Fruit fly (Drosophila melanogaster) whole organism, embryonic: Measurements from ENCODE around the gene Vps29.

Experiments
- Adf1 ChIP-seq: fragments of 200-800 bp; sonication (Bioruptor generic); IDR thresholded peaks from 2 replicates; pipeline ENCODE4 v1.3.6; 2022; ENCODE audit warnings: missing biosample characterization, missing genetic modification characterization
- BtbVII ChIP-seq: fragments of 200-800 bp; sonication (Bioruptor generic); optimal IDR thresholded peaks from 3 replicates; lab custom pipeline; 2017; ENCODE audit warnings: missing biosample characterization, mild to moderate bottlenecking, missing genetic modification characterization
- CG10321 ChIP-seq: fragments of 200-800 bp; sonication (Bioruptor generic); IDR thresholded peaks from 2 replicates; pipeline ENCODE4 v1.3.6; 2022; ENCODE audit warnings: missing biosample characterization, missing genetic modification characterization
- CG10366 ChIP-seq: fragments of 200-800 bp; sonication (Bioruptor generic); IDR thresholded peaks from 2 replicates; pipeline ENCODE4 v1.3.6; 2022; ENCODE audit warnings: missing biosample characterization, missing genetic modification characterization
- CG10959 ChIP-seq: fragments of 200-800 bp; sonication (Bioruptor generic); IDR thresholded peaks from 2 replicates; pipeline ENCODE4 v1.3.6; 2022; ENCODE audit warnings: missing biosample characterization, missing genetic modification characterization
- CG12155 ChIP-seq: fragments of 200-800 bp; sonication (Bioruptor generic); optimal IDR thresholded peaks from 3 replicates; lab custom pipeline; 2016; ENCODE audit warnings: missing biosample characterization, missing genetic modification characterization
- CG12219 ChIP-seq: fragments of 200-800 bp; sonication (Bioruptor generic); optimal IDR thresholded peaks from 3 replicates; lab custom pipeline; 2018; ENCODE audit warnings: missing biosample characterization, mild to moderate bottlenecking, missing genetic modification characterization
- CG12391 ChIP-seq: fragments of 200-800 bp; sonication (Bioruptor generic); optimal IDR thresholded peaks from 3 replicates; lab custom pipeline; 2018; ENCODE audit warnings: missing biosample characterization, mild to moderate bottlenecking, missing genetic modification characterization, moderate library complexity
- CG13287 ChIP-seq: fragments of 200-800 bp; sonication (Bioruptor generic); IDR thresholded peaks from 2 replicates; pipeline ENCODE4 v1.3.6; 2022; ENCODE audit warnings: missing biosample characterization, missing genetic modification characterization; ENCODE audit not compliant: partially characterized antibody
- CG14860 ChIP-seq: fragments of 200-800 bp; sonication (Bioruptor generic); IDR thresholded peaks from 3 replicates; pipeline ENCODE4 v1.3.6; 2022; ENCODE audit warnings: missing biosample characterization, missing genetic modification characterization; ENCODE audit not compliant: partially characterized antibody
- CG15514 ChIP-seq: fragments of 200-800 bp; sonication (Bioruptor generic); optimal IDR thresholded peaks from 3 replicates; lab custom pipeline; 2017; ENCODE audit warnings: missing biosample characterization, missing genetic modification characterization, mild to moderate bottlenecking, moderate library complexity, missing genetic modification reagents
- CG15696 ChIP-seq: fragments of 200-800 bp; sonication (Bioruptor generic); optimal IDR thresholded peaks from 2 replicates; lab custom pipeline; 2019; ENCODE audit warnings: missing biosample characterization, mild to moderate bottlenecking, missing genetic modification characterization, moderate library complexity
- CG17385 ChIP-seq: fragments of 200-800 bp; sonication (Bioruptor generic); optimal IDR thresholded peaks from 3 replicates; lab custom pipeline; 2018; ENCODE audit warnings: missing biosample characterization, mild to moderate bottlenecking, missing genetic modification characterization
- CG18599 ChIP-seq: fragments of 200-800 bp; sonication (Bioruptor generic); optimal IDR thresholded peaks from 3 replicates; lab custom pipeline; 2017; ENCODE audit warnings: missing biosample characterization, missing genetic modification characterization, mild to moderate bottlenecking, moderate library complexity, missing genetic modification reagents
- CG2199 ChIP-seq: fragments of 200-800 bp; sonication (Bioruptor generic); IDR thresholded peaks from 3 replicates; pipeline ENCODE4 v1.3.6; 2022; ENCODE audit warnings: missing biosample characterization, missing genetic modification characterization
- CG2678 ChIP-seq: fragments of 200-800 bp; sonication (Bioruptor generic); optimal IDR thresholded peaks from 3 replicates; lab custom pipeline; 2019; ENCODE audit warnings: missing biosample characterization, mild to moderate bottlenecking, missing genetic modification characterization, moderate library complexity
- CG2875 ChIP-seq: fragments of 200-800 bp; sonication (Bioruptor generic); optimal IDR thresholded peaks from 2 replicates; lab custom pipeline; 2017; ENCODE audit warnings: missing biosample characterization, mild to moderate bottlenecking, missing genetic modification characterization, missing genetic modification reagents
- CG31388 ChIP-seq: fragments of 200-800 bp; sonication (Bioruptor generic); optimal IDR thresholded peaks from 2 replicates; lab custom pipeline; 2016; ENCODE audit warnings: missing biosample characterization, missing genetic modification characterization
- CG32532 ChIP-seq: fragments of 200-800 bp; sonication (Bioruptor generic); IDR thresholded peaks from 2 replicates; pipeline ENCODE4 v1.3.6; 2022; ENCODE audit warnings: missing biosample characterization, missing genetic modification characterization
- CG4282 ChIP-seq: fragments of 200-800 bp; sonication (Bioruptor generic); optimal IDR thresholded peaks from 2 replicates; lab custom pipeline; 2016; ENCODE audit warnings: missing biosample characterization, missing genetic modification characterization
- CG4730 ChIP-seq: fragments of 200-800 bp; sonication (Bioruptor generic); IDR thresholded peaks from 2 replicates; pipeline ENCODE4 v1.3.6; 2022; ENCODE audit warnings: missing biosample characterization, missing genetic modification characterization
- CG8478 ChIP-seq: fragments of >200 bp; optimal IDR thresholded peaks from 2 replicates; lab custom pipeline; 2018
- CG9876 ChIP-seq: fragments of 200-800 bp; sonication (Bioruptor generic); optimal IDR thresholded peaks from 2 replicates; lab custom pipeline; 2016; ENCODE audit warnings: missing biosample characterization, missing genetic modification characterization
- CHES-1-like ChIP-seq: fragments of 200-800 bp; sonication (Bioruptor generic); optimal IDR thresholded peaks from 2 replicates; lab custom pipeline; 2016; ENCODE audit warnings: missing biosample characterization, missing genetic modification characterization
- CoRest ChIP-seq: fragments of 200-800 bp; sonication (Bioruptor generic); optimal IDR thresholded peaks from 3 replicates; lab custom pipeline; 2018; ENCODE audit warnings: missing biosample characterization, mild to moderate bottlenecking, missing genetic modification characterization, moderate library complexity
- Elba2 ChIP-seq: fragments of 200-800 bp; sonication (Bioruptor generic); optimal IDR thresholded peaks from 3 replicates; lab custom pipeline; 2016; ENCODE audit warnings: missing biosample characterization, missing genetic modification characterization
- Kr ChIP-seq: fragments of 200-800 bp; sonication (Bioruptor generic); optimal IDR thresholded peaks from 2 replicates; lab custom pipeline; 2017; ENCODE audit warnings: missing biosample characterization, mild to moderate bottlenecking, missing genetic modification characterization
- Ptx1 ChIP-seq: fragments of 200-800 bp; sonication (Bioruptor generic); IDR thresholded peaks from 2 replicates; pipeline ENCODE4 v1.3.6; 2022; ENCODE audit warnings: missing biosample characterization, missing genetic modification characterization
- az2 ChIP-seq: fragments of 200-800 bp; sonication (Bioruptor generic); optimal IDR thresholded peaks from 3 replicates; lab custom pipeline; 2016; ENCODE audit warnings: missing biosample characterization, missing genetic modification characterization
- cas ChIP-seq: fragments of 200-800 bp; sonication (Bioruptor generic); IDR thresholded peaks from 2 replicates; pipeline ENCODE4 v1.3.6; 2022; ENCODE audit warnings: missing biosample characterization, missing genetic modification characterization
- cg ChIP-seq: fragments of 200-800 bp; sonication (Bioruptor generic); optimal IDR thresholded peaks from 3 replicates; lab custom pipeline; 2019; ENCODE audit warnings: missing biosample characterization, mild to moderate bottlenecking, missing genetic modification characterization, moderate library complexity
- croc ChIP-seq: fragments of 200-800 bp; sonication (Bioruptor generic); conservative IDR thresholded peaks from 3 replicates; pipeline ENCODE4 v1.3.6; 2022; ENCODE audit warnings: missing biosample characterization, missing genetic modification characterization
- fd96Cb ChIP-seq: fragments of 200-800 bp; sonication (Bioruptor generic); optimal IDR thresholded peaks from 2 replicates; lab custom pipeline; 2018; ENCODE audit warnings: missing biosample characterization, mild to moderate bottlenecking, missing genetic modification characterization, moderate library complexity
- ftz-f1 ChIP-seq: fragments of 200-800 bp; sonication (Bioruptor generic); optimal IDR thresholded peaks from 2 replicates; lab custom pipeline; 2016; ENCODE audit warnings: missing biosample characterization, missing genetic modification characterization
- gsb-n ChIP-seq: fragments of 200-800 bp; sonication (Bioruptor generic); optimal IDR thresholded peaks from 3 replicates; lab custom pipeline; 2018; ENCODE audit warnings: missing biosample characterization, mild to moderate bottlenecking, missing genetic modification characterization
- hb ChIP-seq: fragments of 200-800 bp; sonication (Bioruptor generic); IDR thresholded peaks from 3 replicates; pipeline ENCODE4 v1.3.6; 2022; ENCODE audit warnings: missing biosample characterization, missing genetic modification characterization; ENCODE audit not compliant: partially characterized antibody
- lmd ChIP-seq: fragments of 200-800 bp; sonication (Bioruptor generic); IDR thresholded peaks from 2 replicates; pipeline ENCODE4 v1.3.6; 2022; ENCODE audit warnings: missing biosample characterization, missing genetic modification characterization
- mirr ChIP-seq: fragments of 200-800 bp; sonication (Bioruptor generic); optimal IDR thresholded peaks from 3 replicates; lab custom pipeline; 2018; ENCODE audit warnings: missing biosample characterization, mild to moderate bottlenecking, missing genetic modification characterization
- mld ChIP-seq: fragments of 200-800 bp; sonication (Bioruptor generic); IDR thresholded peaks from 3 replicates; pipeline ENCODE4 v1.3.6; 2022; ENCODE audit warnings: missing biosample characterization, missing genetic modification characterization; ENCODE audit not compliant: partially characterized antibody
- row ChIP-seq: fragments of 200-800 bp; sonication (Bioruptor generic); IDR thresholded peaks from 3 replicates; pipeline ENCODE4 v1.3.6; 2022; ENCODE audit warnings: missing biosample characterization, missing genetic modification characterization
- scrt ChIP-seq: fragments of 200-800 bp; sonication (Bioruptor generic); optimal IDR thresholded peaks from 2 replicates; lab custom pipeline; 2018; ENCODE audit warnings: missing biosample characterization, mild to moderate bottlenecking, missing genetic modification characterization, moderate library complexity
- slou ChIP-seq: fragments of 200-800 bp; sonication (Bioruptor generic); optimal IDR thresholded peaks from 3 replicates; lab custom pipeline; 2016; ENCODE audit warnings: missing biosample characterization, missing genetic modification characterization
- slp2 ChIP-seq: fragments of 200-800 bp; sonication (Bioruptor generic); optimal IDR thresholded peaks from 2 replicates; lab custom pipeline; 2016; ENCODE audit warnings: missing biosample characterization, missing genetic modification characterization
- sqz ChIP-seq: fragments of 200-800 bp; sonication (Bioruptor generic); optimal IDR thresholded peaks from 3 replicates; lab custom pipeline; 2018; ENCODE audit warnings: missing biosample characterization, mild to moderate bottlenecking, missing genetic modification characterization
- ssp ChIP-seq: fragments of 200-800 bp; sonication (Bioruptor generic); IDR thresholded peaks from 2 replicates; pipeline ENCODE4 v1.3.6; 2022; ENCODE audit warnings: missing biosample characterization, missing genetic modification characterization
- stc ChIP-seq: fragments of 200-800 bp; sonication (Bioruptor generic); IDR thresholded peaks from 2 replicates; pipeline ENCODE4 v1.3.6; 2022; ENCODE audit warnings: missing biosample characterization, missing genetic modification characterization
- tap ChIP-seq: fragments of 200-800 bp; optimal IDR thresholded peaks from 3 replicates; lab custom pipeline; 2019; ENCODE audit warnings: missing biosample characterization, mild to moderate bottlenecking, missing genetic modification characterization, moderate library complexity
- twi ChIP-seq: fragments of 200-800 bp; optimal IDR thresholded peaks from 2 replicates; lab custom pipeline; 2019; ENCODE audit warnings: missing biosample characterization, mild to moderate bottlenecking, missing genetic modification characterization, moderate library complexity
- unpg ChIP-seq: fragments of 200-800 bp; sonication (Bioruptor generic); optimal IDR thresholded peaks from 3 replicates; lab custom pipeline; 2018; ENCODE audit warnings: missing biosample characterization, mild to moderate bottlenecking, missing genetic modification characterization, moderate library complexity
- wor ChIP-seq: fragments of 200-800 bp; sonication (Bioruptor generic); IDR thresholded peaks from 2 replicates; pipeline ENCODE4 v1.3.6; 2022; ENCODE audit warnings: missing biosample characterization, missing genetic modification characterization

The Vps29 gene

DNA sequence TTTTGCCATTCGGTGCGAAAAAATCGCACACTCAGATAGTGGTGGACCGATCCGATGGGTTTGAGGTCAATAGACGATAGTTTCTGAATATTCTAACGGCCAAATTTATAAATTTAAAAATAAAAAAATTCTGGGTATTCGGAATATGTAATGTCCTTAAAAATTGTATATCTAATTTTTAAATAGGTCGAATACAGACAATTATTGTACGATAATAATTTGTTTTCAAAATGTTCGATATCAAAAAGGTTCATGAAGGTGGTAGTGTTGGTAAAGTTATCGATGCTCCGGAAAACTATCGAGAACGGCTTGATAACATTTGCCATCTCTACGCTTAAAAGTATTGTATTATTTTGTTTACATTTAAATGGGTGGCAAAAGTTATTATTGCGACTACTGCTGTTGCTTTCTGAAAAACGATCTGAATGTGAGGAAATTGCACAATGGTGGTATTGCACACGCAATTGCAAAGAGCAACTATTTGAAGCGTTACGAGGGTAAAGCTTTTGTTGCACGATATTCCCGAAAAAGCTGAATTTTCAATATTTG lies 19.4 kb downstream of the Vps29 start, which contains the start of the genes CG31922 and Plap (continued):
- TF ChIP-seq lmd (GFP tag; lab: Robert Waterston, UW), result peak; percentile 43; the same call in 1 of the 2 replicates
- TF ChIP-seq ftz-f1 (GFP tag; lab: Kevin White, UChicago), result peak; percentile 68
- TF ChIP-seq CG10321 (GFP tag; lab: Robert Waterston, UW), result no peak
- peak; percentile 14 for TF ChIP-seq CG9876
- peak; percentile 45 for TF ChIP-seq slp2
- TF ChIP-seq CG4730, result 0 out of 2 replicates have a peak, but pooled peaks have one; percentile 25
- no peak for TF ChIP-seq CG31388 (GFP tag; lab: Kevin White, UChicago)
- peak; percentile 68 for TF ChIP-seq slou (GFP tag; lab: Kevin White, UChicago)
- peak; percentile 69 for TF ChIP-seq CG15696
- TF ChIP-seq stc, result 0 out of 2 replicates have a peak, but pooled peaks have one; percentile 7
- peak; percentile 64 for TF ChIP-seq CG17385
- peak; percentile 23; the same call in 1 of the 3 replicates for TF ChIP-seq croc
- peak; percentile 60 for TF ChIP-seq CG32532
- peak; percentile 61; the same call in 1 of the 2 replicates for TF ChIP-seq Ptx1 (GFP tag; lab: Robert Waterston, UW)
- TF ChIP-seq CG10366 (GFP tag; lab: Robert Waterston, UW), result peak; percentile 38
- peak; percentile 92 for TF ChIP-seq CG14860 (GFP tag; lab: Robert Waterston, UW)
- no peak for TF ChIP-seq cg (GFP tag; lab: Kevin White, UChicago)
- TF ChIP-seq CG12391 (tag; lab: Kevin White, UChicago), result peak; percentile 82
- peak; percentile 82; the same call in 2 of the 3 replicates for TF ChIP-seq mld (GFP tag; lab: Robert Waterston, UW)
- no peak for TF ChIP-seq sqz (GFP tag; lab: Kevin White, UChicago)
- no peak for TF ChIP-seq Kr (GFP tag; lab: Kevin White, UChicago)
- TF ChIP-seq wor (GFP tag; lab: Robert Waterston, UW), result no peak
- TF ChIP-seq scrt (GFP tag; lab: Kevin White, UChicago), result no peak
- peak; percentile 88 for TF ChIP-seq hb (GFP tag; lab: Robert Waterston, UW)
- TF ChIP-seq CoRest, result peak; percentile 87
- peak; percentile 83 for TF ChIP-seq CG15514
- TF ChIP-seq CG2875 (GFP tag; lab: Kevin White, UChicago), result no peak
- no peak for TF ChIP-seq BtbVII (GFP tag; lab: Kevin White, UChicago)
- TF ChIP-seq, all 482 proteins: peak for 269

dm6 chr2L:1172704-1173107 lies 22.1 kb downstream of the Vps29 start, which contains the start of the genes Charon and CG4887:
Gene Charon, minus strand, starts transcription at chr2L:1172805.
Gene CG4887, plus strand, starts transcription at chr2L:1173009.
- TF ChIP-seq CG2678 (tag; lab: Kevin White, UChicago), result no peak
- peak; percentile 81 for TF ChIP-seq az2 (GFP tag; lab: Kevin White, UChicago)
- TF ChIP-seq CG15696, result peak; percentile 87
- TF ChIP-seq fd96Cb (tag; lab: Kevin White, UChicago), result peak; percentile 65
- peak; percentile 87 for TF ChIP-seq Elba2
- TF ChIP-seq row, result peak; percentile 95
- no peak for TF ChIP-seq gsb-n (tag; lab: Kevin White, UChicago)
- peak; percentile 87 for TF ChIP-seq CG18599 (GFP tag; lab: Kevin White, UChicago)
- no peak for TF ChIP-seq cas (GFP tag; lab: Robert Waterston, UW)
- TF ChIP-seq mirr (GFP tag; lab: Kevin White, UChicago), result peak; percentile 5
- TF ChIP-seq CG2199 (GFP tag; lab: Robert Waterston, UW), result no peak
- TF ChIP-seq ssp (GFP tag; lab: Robert Waterston, UW), result peak; percentile 71
- TF ChIP-seq CG4282 (GFP tag; lab: Kevin White, UChicago), result peak; percentile 62
- TF ChIP-seq CHES-1-like (GFP tag; lab: Kevin White, UChicago), result peak; percentile 91
- TF ChIP-seq CG13287 (GFP tag; lab: Robert Waterston, UW), result peak; percentile 80
- TF ChIP-seq CG8478 (lab: Kevin White, UChicago), result no peak
- TF ChIP-seq sqz (GFP tag; lab: Kevin White, UChicago), result no peak
- TF ChIP-seq tap (tag; lab: Kevin White, UChicago), result no peak
- no peak for TF ChIP-seq CG12219 (GFP tag; lab: Kevin White, UChicago)
- TF ChIP-seq Adf1 (GFP tag; lab: Robert Waterston, UW), result peak; percentile 43; the same call in 1 of the 2 replicates
- peak; percentile 86 for TF ChIP-seq CG12155
- peak; percentile 73 for TF ChIP-seq CG10959 (GFP tag; lab: Robert Waterston, UW)
- peak; percentile 34; the same call in 1 of the 3 replicates for TF ChIP-seq CG14860 (GFP tag; lab: Robert Waterston, UW)
- TF ChIP-seq unpg (GFP tag; lab: Kevin White, UChicago), result no peak
- TF ChIP-seq scrt (GFP tag; lab: Kevin White, UChicago), result no peak
- peak; percentile 70 for TF ChIP-seq twi
